Fruit fly (Drosophila melanogaster) whole organism: ENCODE results near the gene mol.

Experiments
- CG8478 ChIP-seq: fragments of >200 bp; optimal IDR thresholded peaks from 2 replicates; lab custom pipeline; 2018; ENCODE audit warnings: inconsistent platforms
- EcR ChIP-seq, 2 experiments: fragments of >200 bp; optimal IDR thresholded peaks; 2 replicates each; lab custom pipeline; 2017; ENCODE audit warnings: missing biosample characterization in 2 of 2, missing genetic modification characterization in 2 of 2, missing genetic modification reagents in 2 of 2
- pan ChIP-seq: fragments of >200 bp; optimal IDR thresholded peaks from 2 replicates; lab custom pipeline; 2017

- no peak for TF ChIP-seq EcR (GFP tag; optimal IDR thresholded peaks at IDR 0.05; lab: Kevin White, UChicago)
- TF ChIP-seq pan (lab: Kevin White, UChicago), result no peak
- TF ChIP-seq CG8478 (lab: Kevin White, UChicago), result no peak
Observed at dm6 chr2L:15009703-15010102, 12.3 kb upstream of the mol start, which contains the start of the genes THG and Rnmt.
